Worm (Caenorhabditis elegans) whole organism, L4/young adult: ENCODE results near the gene srh-136.
"Not testable (repeated sequence)": the region's sequence is repeated elsewhere in the genome, so short reads cannot be mapped to it uniquely, and the experiment has no call there.

Source experiments
- W03F9.2 ChIP-seq: fragments of 150-350 bp; optimal IDR thresholded peaks from 2 replicates; lab custom pipeline; 2014; ENCODE audit warnings: missing biosample characterization, missing genetic modification characterization
- dao-5 ChIP-seq: sonication (generic microtip); optimal IDR thresholded peaks from 2 replicates; lab custom pipeline; 2016; ENCODE audit warnings: missing genotype, missing genetic modification characterization, moderate library complexity, missing compliant biosample characterization
- him-1 ChIP-seq: sonication (generic microtip); optimal IDR thresholded peaks from 2 replicates; lab custom pipeline; 2016; ENCODE audit warnings: missing genotype, missing genetic modification reagents, missing genetic modification characterization, missing compliant biosample characterization

DNA sequence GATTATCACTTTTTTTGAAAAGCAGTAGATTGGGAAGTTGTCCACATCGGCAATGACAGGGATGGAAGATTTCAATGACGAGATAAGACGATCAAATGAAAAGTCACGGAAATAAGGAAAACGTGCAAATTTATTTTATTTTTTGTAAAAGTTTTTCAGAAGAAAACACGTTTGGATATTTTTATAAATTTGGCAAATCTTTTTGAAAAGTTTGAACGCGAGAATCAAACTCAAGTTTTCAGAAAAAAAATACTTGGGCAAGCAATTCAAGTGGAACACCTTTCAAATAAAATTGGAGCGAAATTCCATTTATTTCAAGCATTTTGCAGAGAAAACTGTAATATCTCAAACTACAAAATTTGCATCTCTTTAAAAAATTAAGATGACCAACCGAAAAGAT is 17.7 kb upstream of the srh-136 start, which contains the start of gene F36D3.5:
- not testable (repeated sequence) for TF ChIP-seq dao-5 (tag; lab: Kevin White, UChicago); W03F9.2; him-1 (tag; lab: Kevin White, UChicago)
